Fruit fly (Drosophila melanogaster) whole organism: Measurements from ENCODE around the gene CG15765.

Experiments used
- CG8478 ChIP-seq: fragments of >200 bp; optimal IDR thresholded peaks from 2 replicates; lab custom pipeline; 2018; ENCODE audit warnings: inconsistent platforms
- Dll ChIP-seq: fragments of >200 bp; optimal IDR thresholded peaks from 2 replicates; lab custom pipeline; 2017
- EcR ChIP-seq, 2 experiments: fragments of >200 bp; optimal IDR thresholded peaks; 2 replicates each; lab custom pipeline; 2017; ENCODE audit warnings: missing biosample characterization in 2 of 2, missing genetic modification characterization in 2 of 2, missing genetic modification reagents in 2 of 2
- pan ChIP-seq: fragments of >200 bp; optimal IDR thresholded peaks from 2 replicates; lab custom pipeline; 2017
- psq ChIP-seq: fragments of >200 bp; optimal IDR thresholded peaks from 2 replicates; lab custom pipeline; 2017
- usp ChIP-seq: fragments of >200 bp; optimal IDR thresholded peaks from 2 replicates; lab custom pipeline; 2017; ENCODE audit warnings: missing biosample characterization, missing genetic modification characterization, mixed read lengths

CG15765 gene

DNA sequence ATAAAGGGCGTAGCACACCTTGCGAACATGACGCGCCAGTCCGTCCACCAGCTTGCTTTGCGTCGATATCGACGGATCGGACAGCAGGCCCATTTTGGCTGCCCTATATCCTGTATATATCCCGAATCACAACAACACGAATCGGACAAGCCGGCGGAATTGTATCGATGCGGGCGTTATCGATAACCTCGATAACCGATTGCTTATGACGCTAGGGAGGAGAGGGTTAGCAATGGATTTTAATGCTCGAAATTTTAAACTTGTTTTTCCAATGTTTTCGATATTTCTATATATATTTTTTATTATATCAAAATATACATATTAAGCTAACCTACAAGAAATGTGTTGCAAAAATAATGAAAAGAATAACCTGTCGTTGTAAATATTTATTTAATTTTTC, 54.8 kb downstream of the CG15765 start, which contains the start of gene GAA1:
Gene GAA1 (minus strand): TSS at position 194 of the 400 bp plus-strand sequence.
- TF ChIP-seq EcR (GFP tag; optimal IDR thresholded peaks at IDR 0.05; lab: Kevin White, UChicago) (no peak), Dll (no peak), CG8478 (no peak), pan (lab: Kevin White, UChicago) (no peak), usp (GFP tag; lab: Kevin White, UChicago) (no peak), psq (lab: Kevin White, UChicago) (no peak)

DNA sequence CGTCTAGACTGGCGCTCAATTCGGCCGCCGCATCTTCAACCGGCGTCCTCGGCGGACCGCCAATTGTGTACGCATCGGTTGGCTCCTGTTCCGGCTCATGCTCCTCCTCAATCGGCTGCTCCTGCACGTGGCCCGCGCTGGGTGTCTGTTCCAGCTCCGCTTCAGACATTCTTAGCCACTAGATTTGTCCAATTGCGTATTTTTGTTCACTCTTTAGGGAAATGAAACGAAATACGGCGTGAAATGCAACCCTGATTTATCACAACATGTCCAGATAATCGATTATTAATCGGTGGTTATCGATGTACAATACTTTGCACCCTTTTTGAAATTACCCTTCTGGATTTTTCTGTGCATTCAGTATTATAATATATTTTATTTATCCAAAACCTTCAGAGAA, 58.2 kb downstream of the CG15765 start, which contains the start of gene mof:
Gene mof (minus strand): TSS at position 270 of the 400 bp plus-strand sequence.
- TF ChIP-seq Dll = no peak
- no peak for TF ChIP-seq CG8478
- no peak for TF ChIP-seq pan (lab: Kevin White, UChicago)
- no peak for TF ChIP-seq EcR (GFP tag; optimal IDR thresholded peaks at IDR 0.05; lab: Kevin White, UChicago)
- TF ChIP-seq usp (GFP tag; lab: Kevin White, UChicago) = no peak
- no peak for TF ChIP-seq psq (lab: Kevin White, UChicago)

dm6 chrX:5879543-5879943, 61.2 kb downstream of the CG15765 start, which contains the start of the genes Usp30 and CG16721:
Usp30 (minus strand) TSS chrX:5879787.
CG16721 (plus strand) TSS chrX:5879869.
- TF ChIP-seq Dll (no peak), psq (lab: Kevin White, UChicago) (no peak), EcR (GFP tag; optimal IDR thresholded peaks at IDR 0.05; lab: Kevin White, UChicago) (no peak), CG8478 (no peak), pan (lab: Kevin White, UChicago) (no peak), usp (GFP tag; lab: Kevin White, UChicago) (no peak)

dm6 chrX:5880139-5880924, 62.0 kb downstream of the CG15765 start:
- TF ChIP-seq usp (GFP tag; lab: Kevin White, UChicago) = no peak
- TF ChIP-seq CG8478 = peak; percentile 42

- no peak for TF ChIP-seq Dll
- no peak for TF ChIP-seq usp (GFP tag; lab: Kevin White, UChicago)
- no peak for TF ChIP-seq pan (lab: Kevin White, UChicago)
Measured at dm6 chrX:5883394-5883793, 65.0 kb downstream of the CG15765 start.

dm6 chrX:5884294-5884693, 65.9 kb downstream of the CG15765 start:
- no peak for TF ChIP-seq usp (GFP tag; lab: Kevin White, UChicago)
- TF ChIP-seq pan (lab: Kevin White, UChicago) = no peak
- TF ChIP-seq CG8478 = no peak
- no peak for TF ChIP-seq EcR (GFP tag; optimal IDR thresholded peaks at IDR 0.05; lab: Kevin White, UChicago)
- no peak for TF ChIP-seq psq (lab: Kevin White, UChicago)
- TF ChIP-seq Dll = no peak

DNA sequence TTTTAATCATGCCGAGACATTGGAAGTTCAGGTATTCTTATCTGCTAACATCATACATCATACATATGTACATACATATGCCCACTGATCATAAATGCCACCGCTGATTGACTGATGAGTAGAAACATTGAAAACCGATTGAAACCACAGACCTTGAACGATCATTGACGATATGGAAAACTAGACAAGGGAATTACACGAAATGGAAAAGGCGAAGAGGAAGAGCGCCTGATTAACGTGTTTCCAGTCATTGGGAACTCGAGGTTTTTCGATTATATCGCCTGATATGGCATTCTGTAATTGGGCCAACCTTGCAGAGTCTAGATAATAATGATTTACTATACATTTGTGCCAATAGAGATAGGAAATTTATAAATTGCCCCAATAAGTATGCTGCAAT, 66.5 kb downstream of the CG15765 start:
- TF ChIP-seq Dll (no peak), EcR (GFP tag; optimal IDR thresholded peaks at IDR 0.05; lab: Kevin White, UChicago) (no peak), usp (GFP tag; lab: Kevin White, UChicago) (no peak), psq (lab: Kevin White, UChicago) (no peak), pan (lab: Kevin White, UChicago) (no peak), CG8478 (no peak)

DNA sequence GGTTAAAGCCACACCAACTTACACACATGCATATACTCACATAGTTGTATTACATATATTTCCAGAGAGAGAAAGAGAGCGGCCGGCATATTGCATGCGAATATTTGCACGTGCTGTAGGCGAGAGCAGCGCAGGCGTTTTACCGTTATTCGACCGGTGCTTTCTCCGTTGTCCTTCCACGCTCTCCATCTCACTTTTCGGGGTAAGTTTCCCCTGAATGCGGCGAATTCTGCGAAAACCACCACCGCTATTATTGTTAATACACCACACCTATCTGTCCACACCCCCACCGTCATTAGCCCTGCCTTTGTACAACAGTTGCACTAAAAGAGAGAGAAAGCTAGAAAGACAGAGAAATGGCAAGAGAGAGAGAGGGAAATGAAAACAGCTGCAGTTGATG, 67.2 kb downstream of the CG15765 start:
- TF ChIP-seq Dll (no peak), usp (GFP tag; lab: Kevin White, UChicago) (no peak), EcR (GFP tag; optimal IDR thresholded peaks at IDR 0.05; lab: Kevin White, UChicago) (no peak), pan (lab: Kevin White, UChicago) (no peak)

DNA sequence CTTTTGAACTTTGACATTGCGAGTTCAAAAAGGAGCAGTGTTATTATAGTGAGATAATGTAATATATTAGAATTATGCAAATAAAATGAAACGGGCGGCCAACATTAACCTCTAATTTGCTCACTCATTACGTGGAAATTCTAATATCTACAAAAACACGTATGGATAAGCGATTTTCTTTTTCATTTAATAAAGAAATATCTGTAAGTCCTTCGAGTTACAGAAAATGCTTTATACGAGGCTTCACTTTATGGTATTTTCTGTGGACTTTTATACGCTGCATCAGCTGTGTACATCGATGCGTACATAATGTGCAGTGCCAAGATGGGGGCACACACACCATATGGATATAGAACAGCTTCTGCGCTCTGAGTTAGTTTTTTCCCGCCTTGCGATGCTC, 67.6 kb downstream of the CG15765 start:
- no peak for TF ChIP-seq EcR (GFP tag; optimal IDR thresholded peaks at IDR 0.05; lab: Kevin White, UChicago)

DNA sequence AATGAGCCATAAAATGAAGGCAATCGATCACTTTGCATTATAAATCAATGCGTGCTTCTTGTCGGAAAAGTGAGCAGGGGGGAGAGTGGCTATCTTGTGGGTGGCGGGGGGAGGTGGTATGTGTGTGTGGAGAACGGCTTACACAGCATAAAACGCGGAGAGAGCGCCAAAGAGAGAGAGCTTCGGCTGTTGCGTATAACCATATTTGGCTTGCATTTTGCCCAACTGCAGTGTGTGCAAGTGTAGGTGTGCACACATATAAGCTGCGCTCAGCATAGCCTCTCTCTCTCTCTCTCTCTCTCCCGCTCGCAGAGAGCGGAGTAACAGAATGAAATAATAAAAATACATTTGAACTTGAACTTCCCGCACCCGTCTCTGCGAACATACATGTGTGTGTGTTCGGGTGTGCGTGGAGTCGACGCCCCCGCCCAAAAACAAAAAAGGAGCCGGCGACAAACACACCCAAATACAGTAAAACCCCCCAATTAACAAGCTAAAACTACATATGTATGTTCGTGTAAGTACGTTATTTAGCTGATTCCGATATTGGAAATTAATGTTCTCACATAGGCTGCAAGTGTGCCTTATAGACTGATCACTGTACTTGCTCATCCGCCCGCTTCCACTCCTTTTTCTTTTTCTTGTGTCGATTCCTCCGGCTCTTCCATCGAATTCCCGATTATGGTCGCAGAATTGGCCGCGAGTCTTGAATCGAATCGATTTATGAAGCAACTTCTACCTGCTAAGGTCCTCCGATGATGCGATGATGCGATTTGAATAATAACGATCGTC, 68.6 kb downstream of the CG15765 start:
- TF ChIP-seq pan (lab: Kevin White, UChicago) (no peak), EcR (GFP tag; optimal IDR thresholded peaks at IDR 0.05; lab: Kevin White, UChicago) (peak; percentile 51 to 83)

- TF ChIP-seq psq (lab: Kevin White, UChicago) (no peak), EcR (GFP tag; optimal IDR thresholded peaks at IDR 0.05; lab: Kevin White, UChicago) (no peak), CG8478 (no peak), pan (lab: Kevin White, UChicago) (no peak)
Measured at dm6 chrX:5888260-5888659, 69.9 kb downstream of the CG15765 start.

DNA sequence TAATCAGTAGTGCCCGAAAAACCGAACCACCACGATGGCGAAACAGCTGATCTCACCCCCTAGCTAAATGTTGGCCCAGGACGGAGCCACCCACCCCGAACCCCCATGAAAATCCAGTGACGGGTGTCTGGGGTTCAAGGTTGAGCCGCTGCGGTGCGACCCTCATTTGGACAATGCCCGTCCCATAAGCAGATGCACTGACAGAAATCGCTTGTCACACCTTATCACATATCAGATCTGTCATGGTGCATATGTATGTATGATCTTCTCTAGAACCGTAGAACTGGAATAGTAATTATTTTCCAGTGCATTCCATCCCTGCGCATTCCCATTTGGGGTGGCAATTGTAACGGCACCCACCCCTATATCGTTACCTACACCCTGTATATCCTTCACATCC, 70.6 kb downstream of the CG15765 start:
- TF ChIP-seq EcR (GFP tag; optimal IDR thresholded peaks at IDR 0.05; lab: Kevin White, UChicago) (no peak), Dll (no peak), psq (lab: Kevin White, UChicago) (no peak), usp (GFP tag; lab: Kevin White, UChicago) (no peak), pan (lab: Kevin White, UChicago) (no peak), CG8478 (no peak)
